Worm (Caenorhabditis elegans): ENCODE results near the gene cyp-13A8.

ce11 chrII:9838260-9838935 is 31.0 kb upstream of the cyp-13A8 start, which contains the start of gene arrd-4:
- TF ChIP-seq pqm-1 (tag; optimal IDR thresholded peaks at IDR 0.05) (no peak), elt-2 (tag; optimal IDR thresholded peaks at IDR 0.05) (no peak), egl-5 (tag; optimal IDR thresholded peaks at IDR 0.05) (no peak), ceh-9 (tag; optimal IDR thresholded peaks at IDR 0.05) (no peak), nhr-28 (tag; optimal IDR thresholded peaks at IDR 0.05) (no peak), nfya-1 (tag; optimal IDR thresholded peaks at IDR 0.05; ENCODE audit: insufficient read depth) (no peak), skn-1 (tag; optimal IDR thresholded peaks at IDR 0.05) (no peak), tbx-2 (tag; optimal IDR thresholded peaks at IDR 0.05) (no peak), ama-1 (optimal IDR thresholded peaks at IDR 0.05) (no peak), lin-15B (tag; optimal IDR thresholded peaks at IDR 0.05) (no peak), unc-62 (GFP tag; optimal IDR thresholded peaks at IDR 0.05) (no peak)
